Worm (Caenorhabditis elegans) whole organism, L4 larva: Measurements from ENCODE around the gene srxa-10.

Experiments used
- D1046.2 ChIP-seq: fragments of 200-800 bp; sonication (Bioruptor generic); IDR thresholded peaks from 2 replicates; pipeline ENCODE4 v1.3.6; 2022; ENCODE audit warnings: missing genetic modification characterization, missing compliant biosample characterization
- F10B5.3 ChIP-seq: sonication (generic microtip); optimal IDR thresholded peaks from 2 replicates; lab custom pipeline; 2016; ENCODE audit warnings: mild to moderate bottlenecking, missing genetic modification characterization, missing compliant biosample characterization
- F26F4.8 ChIP-seq: fragments of 200-800 bp; sonication (Bioruptor generic); conservative IDR thresholded peaks from 2 replicates; pipeline ENCODE4 v1.3.6; 2022; ENCODE audit warnings: missing genetic modification characterization, missing compliant biosample characterization
- F37D6.2 ChIP-seq: sonication (generic microtip); optimal IDR thresholded peaks from 2 replicates; lab custom pipeline; 2016; ENCODE audit warnings: mild to moderate bottlenecking, missing genetic modification characterization, missing compliant biosample characterization
- R02D3.7 ChIP-seq: fragments of 150-350 bp; sonication (generic microtip); optimal IDR thresholded peaks from 3 replicates; lab custom pipeline; 2014; ENCODE audit warnings: missing biosample characterization, missing genetic modification characterization
- T26A8.4 ChIP-seq: fragments of 200-800 bp; sonication (Bioruptor generic); IDR thresholded peaks from 2 replicates; pipeline ENCODE4 v1.3.6; 2022; ENCODE audit warnings: missing genetic modification characterization, missing compliant biosample characterization
- Y48G9A.11 ChIP-seq: fragments of 200-800 bp; sonication (Bioruptor generic); IDR thresholded peaks from 2 replicates; pipeline ENCODE4 v1.3.6; 2022; ENCODE audit warnings: missing genetic modification reagents, missing genetic modification characterization, missing compliant biosample characterization
- Y75B8A.6 ChIP-seq: fragments of 200-800 bp; sonication (Bioruptor generic); IDR thresholded peaks from 2 replicates; pipeline ENCODE4 v1.3.6; 2022; ENCODE audit warnings: missing genetic modification reagents, missing genetic modification characterization, missing compliant biosample characterization
- attf-4 ChIP-seq: sonication (generic microtip); optimal IDR thresholded peaks from 3 replicates; lab custom pipeline; 2017; ENCODE audit warnings: missing biosample characterization, missing genetic modification characterization
- ceh-44 ChIP-seq: fragments of 200-800 bp; sonication (Bioruptor generic); IDR thresholded peaks from 2 replicates; pipeline ENCODE4 v1.3.6; 2022; ENCODE audit warnings: missing genetic modification reagents, missing genetic modification characterization, missing compliant biosample characterization
- ctbp-1 ChIP-seq: fragments of 200-800 bp; sonication (Bioruptor generic); IDR thresholded peaks from 2 replicates; pipeline ENCODE4 v1.3.6; 2022; ENCODE audit warnings: missing genetic modification reagents, missing genetic modification characterization, missing compliant biosample characterization
- egl-27 ChIP-seq: sonication (generic microtip); optimal IDR thresholded peaks from 3 replicates; lab custom pipeline; 2017; ENCODE audit warnings: missing biosample characterization, missing genetic modification reagents, missing genetic modification characterization
- fos-1 ChIP-seq: fragments of 150-350 bp; optimal IDR thresholded peaks from 2 replicates; lab custom pipeline; 2014; ENCODE audit warnings: missing biosample characterization, missing genetic modification characterization
- hif-1 ChIP-seq, 2 experiments: sonication (generic microtip); optimal IDR thresholded peaks; 2 replicates each; lab custom pipeline; 2016 to 2017; ENCODE audit warnings: missing compliant biosample characterization in 2 of 2, missing genetic modification characterization in 2 of 2, missing genetic modification reagents in 2 of 2, missing genotype in 2 of 2, mild to moderate bottlenecking in 1 of 2
- hlh-30 ChIP-seq: sonication (generic microtip); optimal IDR thresholded peaks from 2 replicates; lab custom pipeline; 2017; ENCODE audit warnings: antibody characterized with exemption, mild to moderate bottlenecking, missing genetic modification characterization, missing compliant biosample characterization; ENCODE audit not compliant: insufficient read depth
- hmg-1.1 ChIP-seq: fragments of 200-800 bp; sonication (Bioruptor generic); IDR thresholded peaks from 2 replicates; pipeline ENCODE4 v1.3.6; 2022; ENCODE audit warnings: missing genetic modification reagents, missing genetic modification characterization, missing compliant biosample characterization
- lin-1 ChIP-seq: fragments of 200-800 bp; sonication (Bioruptor generic); IDR thresholded peaks from 2 replicates; pipeline ENCODE4 v1.3.6; 2022; ENCODE audit warnings: missing genetic modification reagents, missing genetic modification characterization, missing compliant biosample characterization
- lin-13 ChIP-seq: fragments of 150-350 bp; optimal IDR thresholded peaks from 2 replicates; lab custom pipeline; 2014; ENCODE audit warnings: missing biosample characterization, missing genetic modification reagents, missing genetic modification characterization
- lin-29 ChIP-seq: fragments of 200-800 bp; sonication (Bioruptor generic); IDR thresholded peaks from 2 replicates; pipeline ENCODE4 v1.3.6; 2022; ENCODE audit warnings: missing genetic modification reagents, missing genetic modification characterization, missing compliant biosample characterization
- lir-3 ChIP-seq: sonication (generic microtip); optimal IDR thresholded peaks from 2 replicates; lab custom pipeline; 2016; ENCODE audit warnings: mild to moderate bottlenecking, missing genetic modification characterization, missing compliant biosample characterization
- lsy-2 ChIP-seq, 2 experiments: fragments of 150-350 bp in 1 of 2; sonication (generic microtip) in 1 of 2; optimal IDR thresholded peaks; 2 replicates each; lab custom pipeline; 2014 to 2017; ENCODE audit warnings: missing biosample characterization in 2 of 2, missing genetic modification characterization in 2 of 2
- madf-5 ChIP-seq, 2 experiments: fragments of 200-800 bp; sonication (Bioruptor generic); IDR thresholded peaks; 2 replicates each; pipeline ENCODE4 v1.3.6; 2022; ENCODE audit warnings: missing compliant biosample characterization in 2 of 2, missing genetic modification characterization in 2 of 2
- madf-9 ChIP-seq: fragments of 200-800 bp; sonication (Bioruptor generic); conservative IDR thresholded peaks from 2 replicates; pipeline ENCODE4 v1.3.6; 2022; ENCODE audit warnings: missing genetic modification reagents, missing genetic modification characterization, missing compliant biosample characterization
- mdl-1 ChIP-seq, 2 experiments: fragments of 150-350 bp in 1 of 2; sonication (generic microtip) in 1 of 2; optimal IDR thresholded peaks; 2 replicates each; lab custom pipeline; 2014 to 2017; ENCODE audit warnings: missing biosample characterization in 2 of 2, missing genetic modification characterization in 2 of 2
- mdt-29 ChIP-seq: fragments of 200-800 bp; sonication (Bioruptor generic); IDR thresholded peaks from 2 replicates; pipeline ENCODE4 v1.3.6; 2022; ENCODE audit warnings: missing genetic modification reagents, missing genetic modification characterization, missing compliant biosample characterization
- mep-1 ChIP-seq: fragments of 150-350 bp; sonication (generic microtip); optimal IDR thresholded peaks from 3 replicates; lab custom pipeline; 2014; ENCODE audit warnings: missing biosample characterization, missing genetic modification characterization
- mxl-2 ChIP-seq: fragments of 200-800 bp; sonication (Bioruptor generic); conservative IDR thresholded peaks from 2 replicates; pipeline ENCODE4 v1.3.6; 2022; ENCODE audit warnings: missing genetic modification reagents, missing genetic modification characterization, missing compliant biosample characterization
- mxl-3 ChIP-seq: fragments of 200-800 bp; sonication (Bioruptor generic); optimal IDR thresholded peaks from 2 replicates; lab custom pipeline; 2018; ENCODE audit warnings: mild to moderate bottlenecking, missing genetic modification characterization, missing compliant biosample characterization
- nhr-10 ChIP-seq: fragments of 150-350 bp; optimal IDR thresholded peaks from 2 replicates; lab custom pipeline; 2014; ENCODE audit warnings: missing biosample characterization, missing genetic modification characterization
- nhr-102 ChIP-seq: sonication (generic microtip); optimal IDR thresholded peaks from 2 replicates; lab custom pipeline; 2016; ENCODE audit warnings: mild to moderate bottlenecking, missing genetic modification characterization, moderate library complexity, missing compliant biosample characterization
- nhr-11 ChIP-seq: fragments of 150-350 bp; optimal IDR thresholded peaks from 2 replicates; lab custom pipeline; 2014; ENCODE audit warnings: missing biosample characterization, missing genetic modification characterization
- nhr-237 ChIP-seq: sonication (generic microtip); optimal IDR thresholded peaks from 2 replicates; lab custom pipeline; 2017; ENCODE audit warnings: missing biosample characterization, missing genetic modification characterization
- nhr-25 ChIP-seq: sonication (generic microtip); optimal IDR thresholded peaks from 2 replicates; lab custom pipeline; 2017; ENCODE audit warnings: missing genetic modification characterization, mild to moderate bottlenecking, missing compliant biosample characterization, antibody characterized with exemption, moderate library complexity, borderline replicate concordance; ENCODE audit not compliant: insufficient read depth
- nhr-28 ChIP-seq: fragments of 150-350 bp; optimal IDR thresholded peaks from 2 replicates; lab custom pipeline; 2014; ENCODE audit warnings: missing biosample characterization, missing genetic modification characterization
- nhr-42 ChIP-seq: fragments of 200-800 bp; sonication (Bioruptor generic); IDR thresholded peaks from 2 replicates; pipeline ENCODE4 v1.3.6; 2022; ENCODE audit warnings: missing genetic modification characterization, missing compliant biosample characterization
- nhr-76 ChIP-seq: fragments of 150-350 bp; optimal IDR thresholded peaks from 2 replicates; lab custom pipeline; 2014; ENCODE audit warnings: missing biosample characterization, missing genetic modification characterization
- nhr-77 ChIP-seq: fragments of 150-350 bp; optimal IDR thresholded peaks from 2 replicates; lab custom pipeline; 2014; ENCODE audit warnings: missing biosample characterization, missing genetic modification characterization
- pqm-1 ChIP-seq: sonication (generic microtip); optimal IDR thresholded peaks from 2 replicates; lab custom pipeline; 2017; ENCODE audit warnings: missing biosample characterization, missing genetic modification characterization
- saeg-2 ChIP-seq: fragments of 200-800 bp; sonication (Bioruptor generic); IDR thresholded peaks from 2 replicates; pipeline ENCODE4 v1.3.6; 2022; ENCODE audit warnings: missing genetic modification reagents, missing genetic modification characterization, missing compliant biosample characterization
- skn-1 ChIP-seq: fragments of 150-350 bp; optimal IDR thresholded peaks from 2 replicates; lab custom pipeline; 2014; ENCODE audit warnings: missing biosample characterization, missing genetic modification characterization
- snpc-1.2 ChIP-seq: fragments of 200-800 bp; sonication (Bioruptor generic); IDR thresholded peaks from 2 replicates; pipeline ENCODE4 v1.3.6; 2022; ENCODE audit warnings: missing genetic modification reagents, missing genetic modification characterization, missing compliant biosample characterization
- tag-97 ChIP-seq: fragments of 200-800 bp; sonication (Bioruptor generic); IDR thresholded peaks from 2 replicates; pipeline ENCODE4 v1.3.6; 2022; ENCODE audit warnings: missing genetic modification characterization, missing compliant biosample characterization
- unc-62 ChIP-seq, 3 experiments: fragments of 150-350 bp in 1 of 3; sonication (generic microtip); optimal IDR thresholded peaks in 2 of 3; peaks in 1 of 3; 1 replicate in 1 of 3; 2 replicates in 2 of 3; lab custom pipeline; 2014 to 2017; ENCODE audit warnings: missing biosample characterization in 3 of 3, missing genetic modification characterization in 3 of 3, missing genetic modification reagents in 3 of 3, missing genotype in 1 of 3
- vab-7 ChIP-seq: fragments of 200-800 bp; sonication (Bioruptor generic); IDR thresholded peaks from 2 replicates; pipeline ENCODE4 v1.3.6; 2022; ENCODE audit warnings: missing genetic modification reagents, missing genetic modification characterization, missing compliant biosample characterization
- zag-1 ChIP-seq: fragments of 150-350 bp; optimal IDR thresholded peaks from 2 replicates; lab custom pipeline; 2014; ENCODE audit warnings: missing biosample characterization, missing genetic modification characterization
- zfp-3 ChIP-seq: fragments of 200-800 bp; sonication (Bioruptor generic); conservative IDR thresholded peaks from 2 replicates; pipeline ENCODE4 v1.3.6; 2022; ENCODE audit warnings: missing genetic modification reagents, missing genetic modification characterization, missing compliant biosample characterization
- ztf-7 ChIP-seq: fragments of 150-350 bp; optimal IDR thresholded peaks from 2 replicates; lab custom pipeline; 2014; ENCODE audit warnings: missing biosample characterization, missing genetic modification characterization

srxa-10 gene

ce11 chrIII:9817087-9817612 is 20.8 kb upstream of the srxa-10 start, which contains the start of gene cnx-1 (continued):
- TF ChIP-seq egl-27 (no peak), hmg-1.1 (GFP tag; lab: Robert Waterston, UW) (no peak; the same call in none of the 2 replicates), zfp-3 (no peak), nhr-10 (tag; lab: Kevin White, UChicago) (no peak), skn-1 (no peak), F10B5.3 (tag; lab: Kevin White, UChicago) (no peak), zag-1 (tag; lab: Kevin White, UChicago) (no peak), ztf-7 (tag; lab: Kevin White, UChicago) (no peak), lin-29 (GFP tag; lab: Robert Waterston, UW) (no peak), lir-3 (tag; lab: Kevin White, UChicago) (no peak), hif-1 (tag; optimal IDR thresholded peaks at IDR 0.05; lab: Kevin White, UChicago) (no peak), madf-5 (GFP tag; IDR thresholded peaks at IDR 0.05; lab: Robert Waterston, UW) (no peak), pqm-1 (tag; lab: Kevin White, UChicago) (no peak), snpc-1.2 (GFP tag; lab: Robert Waterston, UW) (no peak), nhr-11 (tag; lab: Kevin White, UChicago) (peak; percentile 30), mdl-1 (tag; optimal IDR thresholded peaks at IDR 0.05; lab: Kevin White, UChicago) (peak in 1 of 2 experiments; percentile 31), attf-4 (tag; lab: Kevin White, UChicago) (no peak), F37D6.2 (tag; lab: Kevin White, UChicago) (no peak), nhr-25 (tag; lab: Kevin White, UChicago) (no peak), lsy-2 (tag; optimal IDR thresholded peaks at IDR 0.05; lab: Kevin White, UChicago) (peak in 1 of 2 experiments; percentile 52), F26F4.8 (GFP tag; lab: Robert Waterston, UW) (no peak), saeg-2 (GFP tag; lab: Robert Waterston, UW) (no peak), lin-13 (no peak), nhr-102 (tag; lab: Kevin White, UChicago) (no peak), vab-7 (GFP tag; lab: Robert Waterston, UW) (no peak), Y48G9A.11 (GFP tag; lab: Robert Waterston, UW) (no peak), nhr-237 (no peak), mep-1 (tag; lab: Kevin White, UChicago) (peak; percentile 43), ctbp-1 (GFP tag; lab: Robert Waterston, UW) (no peak), D1046.2 (GFP tag; lab: Robert Waterston, UW) (no peak), mxl-3 (peak; percentile 45), nhr-42 (GFP tag; lab: Robert Waterston, UW) (no peak), hlh-30 (tag; lab: Kevin White, UChicago) (no peak), ceh-44 (no peak)

ce11 chrIII:9813146-9813545 is 16.8 kb upstream of the srxa-10 start, which contains the start of gene ZK632.14:
ZK632.14 (plus strand) TSS chrIII:9813446.
- TF ChIP-seq T26A8.4 (0 out of 2 replicates have a peak, but pooled peaks have one; percentile 13), nhr-77 (tag; lab: Kevin White, UChicago) (no peak)

ce11 chrIII:9808179-9808578 is 11.8 kb upstream of the srxa-10 start, which contains the start of gene gtap-2:
gtap-2 (plus strand) TSS chrIII:9808544.
- no peak for TF ChIP-seq nhr-76 (tag; lab: Kevin White, UChicago)
- TF ChIP-seq hif-1 (tag; optimal IDR thresholded peaks at IDR 0.05; lab: Kevin White, UChicago) = peak in 1 of 2 experiments; percentile 54
- TF ChIP-seq unc-62 (GFP tag; optimal IDR thresholded peaks at IDR 0.05 in 1 of 2; lab: Kevin White, UChicago) = no peak
- no peak for TF ChIP-seq unc-62 (tag; optimal IDR thresholded peaks at IDR 0.05; lab: Kevin White, UChicago)
- no peak for TF ChIP-seq F37D6.2 (tag; lab: Kevin White, UChicago)
- no peak for TF ChIP-seq fos-1 (tag; lab: Kevin White, UChicago)
- no peak for TF ChIP-seq nhr-237
- TF ChIP-seq mdt-29 (GFP tag; lab: Robert Waterston, UW) = no peak
- TF ChIP-seq lsy-2 (tag; optimal IDR thresholded peaks at IDR 0.05; lab: Kevin White, UChicago) = peak in 1 of 2 experiments; percentile 37
- no peak for TF ChIP-seq skn-1
- no peak for TF ChIP-seq nhr-25 (tag; lab: Kevin White, UChicago)
- TF ChIP-seq madf-9 (GFP tag; lab: Robert Waterston, UW) = no peak
- no peak for TF ChIP-seq lin-1 (GFP tag; lab: Robert Waterston, UW)
- TF ChIP-seq tag-97 (GFP tag; lab: Robert Waterston, UW) = no peak
- TF ChIP-seq nhr-28 (tag; lab: Kevin White, UChicago) = no peak
- TF ChIP-seq T26A8.4 = no peak
- TF ChIP-seq nhr-102 (tag; lab: Kevin White, UChicago) = no peak
- TF ChIP-seq R02D3.7 (tag; lab: Kevin White, UChicago) = no peak
- no peak for TF ChIP-seq mxl-2 (GFP tag; lab: Robert Waterston, UW)
- TF ChIP-seq Y75B8A.6 (GFP tag; lab: Robert Waterston, UW) = no peak
